Fruit fly (Drosophila melanogaster) whole organism, embryonic: Measurements from ENCODE around the gene CG9316.

Experiments
- Asciz ChIP-seq: fragments of 200-800 bp; sonication (Bioruptor generic); optimal IDR thresholded peaks from 2 replicates; lab custom pipeline; 2017; ENCODE audit warnings: missing biosample characterization, mild to moderate bottlenecking, missing genetic modification characterization, missing genetic modification reagents
- Atf6 ChIP-seq: fragments of 200-800 bp; sonication (Bioruptor generic); IDR thresholded peaks from 2 replicates; pipeline ENCODE4 v1.3.6; 2022; ENCODE audit warnings: missing biosample characterization, missing genetic modification characterization
- B-H2 ChIP-seq: fragments of 200-800 bp; sonication (Bioruptor generic); optimal IDR thresholded peaks from 2 replicates; lab custom pipeline; 2018; ENCODE audit warnings: missing biosample characterization, mild to moderate bottlenecking, missing genetic modification characterization
- CG10543 ChIP-seq: fragments of 200-800 bp; sonication (Bioruptor generic); optimal IDR thresholded peaks from 3 replicates; lab custom pipeline; 2017; ENCODE audit warnings: missing biosample characterization, mild to moderate bottlenecking, missing genetic modification characterization, moderate library complexity
- CG10979 ChIP-seq: fragments of 200-800 bp; sonication (Bioruptor generic); optimal IDR thresholded peaks from 2 replicates; lab custom pipeline; 2018; ENCODE audit warnings: missing biosample characterization, mild to moderate bottlenecking, missing genetic modification characterization, moderate library complexity
- CG12071 ChIP-seq: fragments of 200-800 bp; sonication (Bioruptor generic); optimal IDR thresholded peaks from 3 replicates; lab custom pipeline; 2018; ENCODE audit warnings: missing biosample characterization, mild to moderate bottlenecking, missing genetic modification characterization
- CG13296 ChIP-seq: fragments of 200-800 bp; sonication (Bioruptor generic); optimal IDR thresholded peaks from 3 replicates; lab custom pipeline; 2018; ENCODE audit warnings: missing biosample characterization, mild to moderate bottlenecking, missing genetic modification characterization
- CG13894 ChIP-seq: fragments of 200-800 bp; sonication (Bioruptor generic); optimal IDR thresholded peaks from 3 replicates; lab custom pipeline; 2018; ENCODE audit warnings: missing biosample characterization, mild to moderate bottlenecking, missing genetic modification characterization, moderate library complexity
- CG15601 ChIP-seq: fragments of 200-800 bp; sonication (Bioruptor generic); optimal IDR thresholded peaks from 3 replicates; lab custom pipeline; 2019; ENCODE audit warnings: missing biosample characterization, mild to moderate bottlenecking, missing genetic modification characterization, moderate library complexity
- CG1602 ChIP-seq: fragments of 200-800 bp; sonication (Bioruptor generic); optimal IDR thresholded peaks from 3 replicates; lab custom pipeline; 2016; ENCODE audit warnings: missing biosample characterization, missing genetic modification characterization
- CG17568 ChIP-seq: fragments of 200-800 bp; sonication (Bioruptor generic); optimal IDR thresholded peaks from 2 replicates; lab custom pipeline; 2018; ENCODE audit warnings: missing biosample characterization, mild to moderate bottlenecking, missing genetic modification characterization, moderate library complexity
- CG2116 ChIP-seq: fragments of 200-800 bp; sonication (Bioruptor generic); optimal IDR thresholded peaks from 3 replicates; lab custom pipeline; 2018; ENCODE audit warnings: missing biosample characterization, mild to moderate bottlenecking, missing genetic modification characterization
- CG2678 ChIP-seq: fragments of 200-800 bp; sonication (Bioruptor generic); optimal IDR thresholded peaks from 3 replicates; lab custom pipeline; 2019; ENCODE audit warnings: missing biosample characterization, mild to moderate bottlenecking, missing genetic modification characterization, moderate library complexity
- CG31441 ChIP-seq: fragments of 200-800 bp; sonication (Bioruptor generic); IDR thresholded peaks from 2 replicates; pipeline ENCODE4 v1.3.6; 2022; ENCODE audit warnings: missing biosample characterization, missing genetic modification characterization
- CG3281 ChIP-seq: fragments of 200-800 bp; sonication (Bioruptor generic); optimal IDR thresholded peaks from 3 replicates; lab custom pipeline; 2017; ENCODE audit warnings: missing biosample characterization, mild to moderate bottlenecking, missing genetic modification characterization
- CG34376 ChIP-seq: fragments of 200-800 bp; sonication (Bioruptor generic); optimal IDR thresholded peaks from 2 replicates; lab custom pipeline; 2018; ENCODE audit warnings: missing biosample characterization, mild to moderate bottlenecking, missing genetic modification characterization
- CG6765 ChIP-seq: fragments of 200-800 bp; sonication (Bioruptor generic); optimal IDR thresholded peaks from 3 replicates; lab custom pipeline; 2017; ENCODE audit warnings: missing biosample characterization, mild to moderate bottlenecking, missing genetic modification characterization
- CG7839 ChIP-seq: fragments of 200-800 bp; sonication (Bioruptor generic); optimal IDR thresholded peaks from 3 replicates; lab custom pipeline; 2018; ENCODE audit warnings: missing biosample characterization, mild to moderate bottlenecking, missing genetic modification characterization, moderate library complexity
- CG7928 ChIP-seq: fragments of 200-800 bp; sonication (Bioruptor generic); optimal IDR thresholded peaks from 2 replicates; lab custom pipeline; 2017; ENCODE audit warnings: missing biosample characterization, mild to moderate bottlenecking, missing genetic modification characterization
- CG8089 ChIP-seq: fragments of 200-800 bp; sonication (Bioruptor generic); optimal IDR thresholded peaks from 3 replicates; lab custom pipeline; 2016; ENCODE audit warnings: missing biosample characterization, missing genetic modification characterization
- Chrac-16 ChIP-seq: fragments of 200-800 bp; sonication (Bioruptor generic); optimal IDR thresholded peaks from 3 replicates; lab custom pipeline; 2016; ENCODE audit warnings: missing biosample characterization, missing genetic modification characterization
- GATAe ChIP-seq: fragments of 200-800 bp; sonication (Bioruptor generic); conservative IDR thresholded peaks from 2 replicates; pipeline ENCODE4 v1.3.6; 2022; ENCODE audit warnings: missing biosample characterization, missing genetic modification characterization
- Gsc ChIP-seq: fragments of 200-800 bp; sonication (Bioruptor generic); IDR thresholded peaks from 2 replicates; pipeline ENCODE4 v1.3.6; 2022; ENCODE audit warnings: missing biosample characterization, missing genetic modification characterization
- Hmr ChIP-seq: fragments of 200-800 bp; sonication (Bioruptor generic); optimal IDR thresholded peaks from 3 replicates; lab custom pipeline; 2017; ENCODE audit warnings: mild to moderate bottlenecking, missing biosample characterization, missing genetic modification reagents, missing genetic modification characterization
- Hr51 ChIP-seq, 2 experiments: fragments of 200-800 bp; sonication (Bioruptor generic); optimal IDR thresholded peaks; 2 replicates in 1 of 2; 3 replicates in 1 of 2; lab custom pipeline; 2016 to 2018; ENCODE audit warnings: missing biosample characterization in 2 of 2, missing genetic modification characterization in 2 of 2, mild to moderate bottlenecking in 1 of 2, moderate library complexity in 1 of 2
- Hsf ChIP-seq: fragments of 200-800 bp; sonication (Bioruptor generic); optimal IDR thresholded peaks from 3 replicates; lab custom pipeline; 2016; ENCODE audit warnings: missing biosample characterization, missing genetic modification characterization
- Lpt ChIP-seq: fragments of >200 bp; optimal IDR thresholded peaks from 2 replicates; lab custom pipeline; 2018; ENCODE audit warnings: missing biosample characterization, missing genetic modification characterization
- Med ChIP-seq: fragments of 200-800 bp; sonication (Bioruptor generic); peaks from one replicate; lab custom pipeline; 2016; ENCODE audit warnings: missing biosample characterization, missing genetic modification characterization, mild to moderate bottlenecking, inconsistent platforms, moderate library complexity
- NC2α ChIP-seq: fragments of 200-800 bp; sonication (Bioruptor generic); optimal IDR thresholded peaks from 2 replicates; lab custom pipeline; 2016; ENCODE audit warnings: missing biosample characterization, missing genetic modification characterization
- NFAT ChIP-seq: fragments of 200-800 bp; sonication (Bioruptor generic); IDR thresholded peaks from 2 replicates; pipeline ENCODE4 v1.3.6; 2022; ENCODE audit warnings: missing biosample characterization, missing genetic modification characterization
- PHDP ChIP-seq: fragments of 200-800 bp; sonication (Bioruptor generic); optimal IDR thresholded peaks from 3 replicates; lab custom pipeline; 2018; ENCODE audit warnings: missing biosample characterization, mild to moderate bottlenecking, missing genetic modification characterization, moderate library complexity
- Rfx ChIP-seq: fragments of 200-800 bp; sonication (Bioruptor generic); IDR thresholded peaks from 2 replicates; pipeline ENCODE4 v1.3.6; 2022; ENCODE audit warnings: missing biosample characterization, missing genetic modification characterization
- Sox100B ChIP-seq: fragments of 200-800 bp; sonication (Bioruptor generic); optimal IDR thresholded peaks from 3 replicates; lab custom pipeline; 2018; ENCODE audit warnings: missing biosample characterization, mild to moderate bottlenecking, missing genetic modification characterization
- Xbp1 ChIP-seq: fragments of 200-800 bp; sonication (Bioruptor generic); optimal IDR thresholded peaks from 3 replicates; lab custom pipeline; 2016; ENCODE audit warnings: missing biosample characterization, mild to moderate bottlenecking, missing genetic modification characterization
- YL-1 ChIP-seq: fragments of 200-800 bp; sonication (Bioruptor generic); optimal IDR thresholded peaks from 3 replicates; lab custom pipeline; 2017; ENCODE audit warnings: missing biosample characterization, mild to moderate bottlenecking, missing genetic modification characterization
- bsh ChIP-seq, 2 experiments: fragments of 200-800 bp; sonication (Bioruptor generic); optimal IDR thresholded peaks; 2 replicates each; lab custom pipeline; 2017 to 2018; ENCODE audit warnings: mild to moderate bottlenecking in 2 of 2, missing biosample characterization in 2 of 2, missing genetic modification characterization in 2 of 2, moderate library complexity in 1 of 2
- cad ChIP-seq: fragments of >200 bp; optimal IDR thresholded peaks from 2 replicates; lab custom pipeline; 2017; ENCODE audit warnings: missing biosample characterization, missing genetic modification characterization
- cwo ChIP-seq: fragments of 200-800 bp; sonication (Bioruptor generic); optimal IDR thresholded peaks from 3 replicates; lab custom pipeline; 2017; ENCODE audit warnings: missing biosample characterization, missing genetic modification characterization, mild to moderate bottlenecking, moderate library complexity, missing genetic modification reagents
- exex ChIP-seq: fragments of 200-800 bp; sonication (Bioruptor generic); optimal IDR thresholded peaks from 4 replicates; lab custom pipeline; 2018; ENCODE audit warnings: missing biosample characterization, mild to moderate bottlenecking, missing genetic modification characterization, moderate library complexity
- mirr ChIP-seq: fragments of 200-800 bp; sonication (Bioruptor generic); optimal IDR thresholded peaks from 3 replicates; lab custom pipeline; 2018; ENCODE audit warnings: missing biosample characterization, mild to moderate bottlenecking, missing genetic modification characterization
- pan ChIP-seq, 4 experiments: fragments of >200 bp in 3 of 4; fragments of 200-800 bp in 1 of 4; sonication (Bioruptor generic) in 1 of 4; optimal IDR thresholded peaks in 3 of 4; IDR thresholded peaks in 1 of 4; 2 replicates each; pipeline versions ENCODE4 v1.3.6 to Lab custom; 2017 to 2022; ENCODE audit warnings: missing biosample characterization in 2 of 4, missing genetic modification characterization in 2 of 4, mixed read lengths in 1 of 4
- pb ChIP-seq: fragments of 200-800 bp; sonication (Bioruptor generic); optimal IDR thresholded peaks from 3 replicates; lab custom pipeline; 2016; ENCODE audit warnings: missing biosample characterization, missing genetic modification characterization
- salm ChIP-seq: fragments of 200-800 bp; sonication (Bioruptor generic); optimal IDR thresholded peaks from 2 replicates; lab custom pipeline; 2018; ENCODE audit warnings: missing biosample characterization, mild to moderate bottlenecking, missing genetic modification characterization
- sd ChIP-seq: fragments of 200-800 bp; sonication (Bioruptor generic); optimal IDR thresholded peaks from 3 replicates; lab custom pipeline; 2018; ENCODE audit warnings: missing biosample characterization, mild to moderate bottlenecking, missing genetic modification characterization, moderate library complexity
- sqz ChIP-seq: fragments of 200-800 bp; sonication (Bioruptor generic); optimal IDR thresholded peaks from 3 replicates; lab custom pipeline; 2018; ENCODE audit warnings: missing biosample characterization, mild to moderate bottlenecking, missing genetic modification characterization
- sug ChIP-seq: fragments of 200-800 bp; optimal IDR thresholded peaks from 2 replicates; lab custom pipeline; 2019; ENCODE audit warnings: missing biosample characterization, mild to moderate bottlenecking, missing genetic modification characterization, moderate library complexity
- unpg ChIP-seq: fragments of 200-800 bp; sonication (Bioruptor generic); optimal IDR thresholded peaks from 3 replicates; lab custom pipeline; 2018; ENCODE audit warnings: missing biosample characterization, mild to moderate bottlenecking, missing genetic modification characterization, moderate library complexity

CG9316 gene

dm6 chr2L:20773453-20774054 lies 47.2 kb upstream of the CG9316 start:
- peak; percentile 29 for TF ChIP-seq CG13296 (GFP tag; lab: Kevin White, UChicago)
- no peak for TF ChIP-seq Asciz
- no peak for TF ChIP-seq pb (GFP tag; lab: Kevin White, UChicago)
- TF ChIP-seq PHDP (tag; lab: Kevin White, UChicago) = peak; percentile 47
- 0 out of 2 replicates have a peak, but pooled peaks have one; percentile 19 for TF ChIP-seq CG31441
- TF ChIP-seq sd (tag; lab: Kevin White, UChicago) = peak; percentile 19
- TF ChIP-seq CG10979 (tag; lab: Kevin White, UChicago) = no peak
- TF ChIP-seq CG34376 (GFP tag; lab: Kevin White, UChicago) = peak; percentile 63
- peak; percentile 50 for TF ChIP-seq Med
- peak; percentile 18 for TF ChIP-seq CG3281
- TF ChIP-seq CG8089 (GFP tag; lab: Kevin White, UChicago) = no peak
- TF ChIP-seq CG7928 (GFP tag; lab: Kevin White, UChicago) = no peak
- no peak for TF ChIP-seq Hmr
- TF ChIP-seq Xbp1 (GFP tag; lab: Kevin White, UChicago) = no peak
- peak; percentile 4 for TF ChIP-seq Sox100B
- peak; percentile 3 for TF ChIP-seq salm (tag; lab: Kevin White, UChicago)
- TF ChIP-seq exex (tag; lab: Kevin White, UChicago) = peak; percentile 79
- TF ChIP-seq mirr (GFP tag; lab: Kevin White, UChicago) = peak; percentile 1
- peak; percentile 49; the same call in 1 of the 2 replicates for TF ChIP-seq GATAe (GFP tag; lab: Robert Waterston, UW)
- TF ChIP-seq NC2α = no peak
- TF ChIP-seq Atf6 = 0 out of 2 replicates have a peak, but pooled peaks have one; percentile 9
- peak; percentile 23 for TF ChIP-seq cwo (GFP tag; lab: Kevin White, UChicago)
- 0 out of 2 replicates have a peak, but pooled peaks have one; percentile 23 for TF ChIP-seq NFAT
- no peak for TF ChIP-seq Chrac-16
- TF ChIP-seq sug = peak; percentile 90
- peak; percentile 43 for TF ChIP-seq CG13894 (tag; lab: Kevin White, UChicago)
- no peak for TF ChIP-seq Lpt
- TF ChIP-seq CG15601 (tag; lab: Kevin White, UChicago) = peak; percentile 10
- peak; percentile 40 for TF ChIP-seq sqz (GFP tag; lab: Kevin White, UChicago)
- TF ChIP-seq CG2678 (tag; lab: Kevin White, UChicago) = peak; percentile 54
- TF ChIP-seq CG17568 (GFP tag; lab: Kevin White, UChicago) = peak; percentile 3
- peak; percentile 63 for TF ChIP-seq CG10543 (GFP tag; lab: Kevin White, UChicago)
- no peak for TF ChIP-seq pan (optimal IDR thresholded peaks at IDR 0.05; lab: Kevin White, UChicago)
- TF ChIP-seq pan (GFP tag; optimal IDR thresholded peaks at IDR 0.05 in 1 of 2, IDR thresholded peaks at IDR 0.05 in 1 of 2) = peak in 1 of 2 experiments; percentile 13
- no peak for TF ChIP-seq Hsf
- TF ChIP-seq bsh (GFP tag; optimal IDR thresholded peaks at IDR 0.05; lab: Kevin White, UChicago) = peak in 1 of 2 experiments; percentile 6
- peak; percentile 38 for TF ChIP-seq unpg (GFP tag; lab: Kevin White, UChicago)
- TF ChIP-seq CG6765 (GFP tag; lab: Kevin White, UChicago) = no peak
- peak in 1 of 2 experiments; percentile 35 for TF ChIP-seq Hr51 (GFP tag; optimal IDR thresholded peaks at IDR 0.05; lab: Kevin White, UChicago)
- no peak for TF ChIP-seq Gsc
- no peak for TF ChIP-seq CG1602
- peak; percentile 13 for TF ChIP-seq CG7839 (tag; lab: Kevin White, UChicago)
- peak; percentile 12 for TF ChIP-seq CG12071
- TF ChIP-seq YL-1 (GFP tag; lab: Kevin White, UChicago) = no peak
- TF ChIP-seq Rfx (GFP tag; lab: Robert Waterston, UW) = 0 out of 2 replicates have a peak, but pooled peaks have one; percentile 17
- no peak for TF ChIP-seq CG2116 (GFP tag; lab: Kevin White, UChicago)
- TF ChIP-seq B-H2 = peak; percentile 49
- TF ChIP-seq cad = peak; percentile 23
